Fruit fly (Drosophila melanogaster): ENCODE results near the gene CCT3.

Gene CCT3

dm6 chr3R:16643591-16643990 is 3.8 kb upstream of the CCT3 start, which contains the start of gene Arl6IP1:
TSS of gene Arl6IP1 (plus strand) at chr3R:16643605.
- TF ChIP-seq CG1621 (tag; optimal IDR thresholded peaks at IDR 0.05): no peak
- no peak for TF ChIP-seq CG6808 (GFP tag; optimal IDR thresholded peaks at IDR 0.05)
- TF ChIP-seq CG10631 (GFP tag; optimal IDR thresholded peaks at IDR 0.05): no peak
- no peak for TF ChIP-seq Hr38 (GFP tag; optimal IDR thresholded peaks at IDR 0.05)
- TF ChIP-seq CG31627 (GFP tag; optimal IDR thresholded peaks at IDR 0.05): no peak
- TF ChIP-seq Ets96B (tag; optimal IDR thresholded peaks at IDR 0.05): no peak
- no peak for TF ChIP-seq CG15336 (GFP tag; IDR thresholded peaks at IDR 0.05)
- TF ChIP-seq salr (GFP tag; optimal IDR thresholded peaks at IDR 0.05): no peak

- TF ChIP-seq CG6854 (GFP tag; optimal IDR thresholded peaks at IDR 0.05) (peak; percentile 53), CG32006 (GFP tag; optimal IDR thresholded peaks at IDR 0.05) (no peak)
Measured at dm6 chr3R:16647716-16648016, 261 bp downstream of the CCT3 start.

dm6 chr3R:16649282-16649681 is 1.9 kb downstream of the CCT3 start:
- TF ChIP-seq CG34406 (GFP tag; optimal IDR thresholded peaks at IDR 0.05) (no peak), acj6 (GFP tag; optimal IDR thresholded peaks at IDR 0.05) (no peak), svp (GFP tag) (no peak), CG1621 (tag; optimal IDR thresholded peaks at IDR 0.05) (no peak)

- TF ChIP-seq Eip78C (GFP tag) (peak; percentile 34), Hr38 (GFP tag; optimal IDR thresholded peaks at IDR 0.05) (no peak)
Measured at dm6 chr3R:16650950-16651349, 3.5 kb downstream of the CCT3 start, which contains the start of gene Mettl4. TSS of gene Mettl4 (minus strand) at chr3R:16651157.

dm6 chr3R:16652091-16652490 is 4.7 kb downstream of the CCT3 start, which contains the start of gene CG14907:
TSS of gene CG14907 (minus strand) at chr3R:16652319.
- no peak for TF ChIP-seq CG34406 (GFP tag; optimal IDR thresholded peaks at IDR 0.05)
- TF ChIP-seq CG6163 (GFP tag; IDR thresholded peaks at IDR 0.05): no peak
- no peak for TF ChIP-seq Sox15 (GFP tag; optimal IDR thresholded peaks at IDR 0.05)
- TF ChIP-seq CG6276 (GFP tag; optimal IDR thresholded peaks at IDR 0.05): no peak
- no peak for TF ChIP-seq Met (GFP tag; optimal IDR thresholded peaks at IDR 0.05)
- no peak for TF ChIP-seq CG6792 (GFP tag; optimal IDR thresholded peaks at IDR 0.05)
- TF ChIP-seq CG8319 (GFP tag; optimal IDR thresholded peaks at IDR 0.05): no peak
- no peak for TF ChIP-seq CG11294 (GFP tag; IDR thresholded peaks at IDR 0.05)
- no peak for TF ChIP-seq CG8119 (GFP tag; IDR thresholded peaks at IDR 0.05)
- TF ChIP-seq Blimp-1 (GFP tag; optimal IDR thresholded peaks at IDR 0.05): no peak
- TF ChIP-seq vri (GFP tag; optimal IDR thresholded peaks at IDR 0.05): no peak
- no peak for TF ChIP-seq achi (GFP tag; optimal IDR thresholded peaks at IDR 0.05)
- TF ChIP-seq pdm3 (GFP tag; optimal IDR thresholded peaks at IDR 0.05): no peak
- no peak for TF ChIP-seq Eip93F (GFP tag; optimal IDR thresholded peaks at IDR 0.05)
- no peak for TF ChIP-seq CG7368 (GFP tag; optimal IDR thresholded peaks at IDR 0.05)
- no peak for TF ChIP-seq Ets21C (GFP tag; optimal IDR thresholded peaks at IDR 0.05)
- no peak for TF ChIP-seq CG10669 (GFP tag; optimal IDR thresholded peaks at IDR 0.05)
- TF ChIP-seq fd59A (GFP tag; optimal IDR thresholded peaks at IDR 0.05): no peak
- TF ChIP-seq fd85E (GFP tag; optimal IDR thresholded peaks at IDR 0.05): no peak

dm6 chr3R:16655000-16655493 is 7.6 kb downstream of the CCT3 start:
- no peak for TF ChIP-seq ss (GFP tag; optimal IDR thresholded peaks at IDR 0.05)
- TF ChIP-seq CG8632 (GFP tag; optimal IDR thresholded peaks at IDR 0.05): no peak
- no peak for TF ChIP-seq cyc (GFP tag; optimal IDR thresholded peaks at IDR 0.05)
- no peak for TF ChIP-seq fd85E (GFP tag; optimal IDR thresholded peaks at IDR 0.05)
- TF ChIP-seq topi (GFP tag; optimal IDR thresholded peaks at IDR 0.05): no peak
- peak; percentile 50 for TF ChIP-seq CG10669 (GFP tag; optimal IDR thresholded peaks at IDR 0.05)
- TF ChIP-seq CG11762 (GFP tag; optimal IDR thresholded peaks at IDR 0.05; ENCODE audit: insufficient read depth): no peak
- no peak for TF ChIP-seq net (GFP tag; optimal IDR thresholded peaks at IDR 0.05)
- no peak for TF ChIP-seq Hr38 (GFP tag; optimal IDR thresholded peaks at IDR 0.05)
- TF ChIP-seq CG8319 (GFP tag; optimal IDR thresholded peaks at IDR 0.05): no peak
- no peak for TF ChIP-seq Hr39 (GFP tag; optimal IDR thresholded peaks at IDR 0.05)
- TF ChIP-seq fkh (GFP tag; optimal IDR thresholded peaks at IDR 0.05): peak; percentile 69

All from whole organism, prepupa.